Worm (Caenorhabditis elegans) whole organism, midembryonic: ENCODE measurements around the gene uaf-1.

ENCODE experiments used
- T22C8.4 ChIP-seq: fragments of 200-800 bp; sonication (Bioruptor generic); IDR thresholded peaks from 2 replicates; pipeline ENCODE4 v1.3.6; 2022; ENCODE audit warnings: missing genetic modification characterization, missing compliant biosample characterization
- flt-1 ChIP-seq: fragments of 200-800 bp; sonication (Bioruptor generic); IDR thresholded peaks from 2 replicates; pipeline ENCODE4 v1.3.6; 2022; ENCODE audit warnings: missing genetic modification characterization, missing compliant biosample characterization
- klf-2 ChIP-seq: fragments of 200-800 bp; sonication (Bioruptor generic); conservative IDR thresholded peaks from 2 replicates; pipeline ENCODE4 v1.3.6; 2022; ENCODE audit warnings: missing genetic modification reagents, missing genetic modification characterization, missing compliant biosample characterization
- ref-1 ChIP-seq: fragments of 200-800 bp; sonication (Bioruptor generic); conservative IDR thresholded peaks from 2 replicates; pipeline ENCODE4 v1.3.6; 2022; ENCODE audit warnings: missing genetic modification reagents, missing genetic modification characterization, missing compliant biosample characterization
- ztf-23 ChIP-seq: fragments of 200-800 bp; sonication (Bioruptor generic); IDR thresholded peaks from 2 replicates; pipeline ENCODE4 v1.3.6; 2022; ENCODE audit warnings: missing genetic modification reagents, missing genetic modification characterization, missing compliant biosample characterization
- ztf-29 ChIP-seq: fragments of 200-800 bp; sonication (Bioruptor generic); IDR thresholded peaks from 2 replicates; pipeline ENCODE4 v1.3.6; 2022; ENCODE audit warnings: missing genetic modification reagents, missing genetic modification characterization, missing compliant biosample characterization

- TF ChIP-seq flt-1 (no peak), ztf-29 (no peak), ref-1 (GFP tag; lab: Robert Waterston, UW) (no peak), T22C8.4 (no peak), ztf-23 (GFP tag; lab: Robert Waterston, UW) (no peak), klf-2 (no peak)
These were observed 39.6 kb upstream of the uaf-1 start, which contains the start of the genes F58B6.1 and acsd-1 for ce11 chrIII:1115793-1116516.
